Fruit fly (Drosophila melanogaster) whole organism, embryonic: ENCODE data around the gene wb.

Experiments
- Abd-B ChIP-seq: fragments of 200-800 bp; sonication (Bioruptor generic); optimal IDR thresholded peaks from 2 replicates; lab custom pipeline; 2018; ENCODE audit warnings: missing biosample characterization, mild to moderate bottlenecking, missing genetic modification characterization, moderate library complexity
- B-H1 ChIP-seq: fragments of 200-800 bp; sonication (Bioruptor generic); IDR thresholded peaks from 3 replicates; pipeline ENCODE4 v1.3.6; 2022; ENCODE audit warnings: missing biosample characterization, missing genetic modification characterization
- CG10979 ChIP-seq: fragments of 200-800 bp; sonication (Bioruptor generic); optimal IDR thresholded peaks from 2 replicates; lab custom pipeline; 2018; ENCODE audit warnings: missing biosample characterization, mild to moderate bottlenecking, missing genetic modification characterization, moderate library complexity
- CG12659 ChIP-seq: fragments of 200-800 bp; sonication (Bioruptor generic); optimal IDR thresholded peaks from 3 replicates; lab custom pipeline; 2017; ENCODE audit warnings: mild to moderate bottlenecking, missing biosample characterization, missing genetic modification reagents, missing genetic modification characterization
- CG13296 ChIP-seq: fragments of 200-800 bp; sonication (Bioruptor generic); optimal IDR thresholded peaks from 3 replicates; lab custom pipeline; 2018; ENCODE audit warnings: missing biosample characterization, mild to moderate bottlenecking, missing genetic modification characterization
- CG13894 ChIP-seq: fragments of 200-800 bp; sonication (Bioruptor generic); optimal IDR thresholded peaks from 3 replicates; lab custom pipeline; 2018; ENCODE audit warnings: missing biosample characterization, mild to moderate bottlenecking, missing genetic modification characterization, moderate library complexity
- CG15601 ChIP-seq: fragments of 200-800 bp; sonication (Bioruptor generic); optimal IDR thresholded peaks from 3 replicates; lab custom pipeline; 2019; ENCODE audit warnings: missing biosample characterization, mild to moderate bottlenecking, missing genetic modification characterization, moderate library complexity
- CG1647 ChIP-seq: fragments of 200-800 bp; sonication (Bioruptor generic); optimal IDR thresholded peaks from 3 replicates; lab custom pipeline; 2016; ENCODE audit warnings: missing biosample characterization, missing genetic modification characterization
- CG17361 ChIP-seq: fragments of 200-800 bp; sonication (Bioruptor generic); IDR thresholded peaks from 3 replicates; pipeline ENCODE4 v1.3.6; 2022; ENCODE audit warnings: missing biosample characterization, missing genetic modification characterization
- CG18764 ChIP-seq: fragments of 200-800 bp; sonication (Bioruptor generic); optimal IDR thresholded peaks from 3 replicates; lab custom pipeline; 2016; ENCODE audit warnings: missing biosample characterization, missing genetic modification characterization
- CG2712 ChIP-seq: fragments of 200-800 bp; optimal IDR thresholded peaks from 3 replicates; lab custom pipeline; 2019; ENCODE audit warnings: missing biosample characterization, mild to moderate bottlenecking, missing genetic modification characterization, moderate library complexity
- CG2875 ChIP-seq: fragments of 200-800 bp; sonication (Bioruptor generic); optimal IDR thresholded peaks from 2 replicates; lab custom pipeline; 2017; ENCODE audit warnings: missing biosample characterization, mild to moderate bottlenecking, missing genetic modification characterization, missing genetic modification reagents
- CG32772 ChIP-seq: fragments of 200-800 bp; sonication (Bioruptor generic); IDR thresholded peaks from 2 replicates; pipeline ENCODE4 v1.3.6; 2022; ENCODE audit warnings: missing biosample characterization, missing genetic modification characterization
- CG6765 ChIP-seq: fragments of 200-800 bp; sonication (Bioruptor generic); optimal IDR thresholded peaks from 3 replicates; lab custom pipeline; 2017; ENCODE audit warnings: missing biosample characterization, mild to moderate bottlenecking, missing genetic modification characterization
- CG7556 ChIP-seq: fragments of 200-800 bp; sonication (Bioruptor generic); optimal IDR thresholded peaks from 2 replicates; lab custom pipeline; 2017; ENCODE audit warnings: missing biosample characterization, mild to moderate bottlenecking, missing genetic modification characterization
- CG7786 ChIP-seq: fragments of 200-800 bp; sonication (Bioruptor generic); optimal IDR thresholded peaks from 2 replicates; lab custom pipeline; 2016; ENCODE audit warnings: missing biosample characterization, missing genetic modification characterization
- CG7839 ChIP-seq: fragments of 200-800 bp; sonication (Bioruptor generic); optimal IDR thresholded peaks from 3 replicates; lab custom pipeline; 2018; ENCODE audit warnings: missing biosample characterization, mild to moderate bottlenecking, missing genetic modification characterization, moderate library complexity
- CG8359 ChIP-seq: fragments of 200-800 bp; sonication (Bioruptor generic); optimal IDR thresholded peaks from 2 replicates; lab custom pipeline; 2017; ENCODE audit warnings: missing biosample characterization, mild to moderate bottlenecking, missing genetic modification characterization, borderline replicate concordance
- D ChIP-seq, 2 experiments: fragments of 200-800 bp in 1 of 2; fragments of >200 bp in 1 of 2; sonication (Bioruptor generic) in 1 of 2; optimal IDR thresholded peaks; 2 replicates in 1 of 2; 3 replicates in 1 of 2; lab custom pipeline; 2017; ENCODE audit warnings: mild to moderate bottlenecking in 1 of 2, missing biosample characterization in 1 of 2, missing genetic modification characterization in 1 of 2, missing genetic modification reagents in 1 of 2
- D19A ChIP-seq: fragments of 200-800 bp; optimal IDR thresholded peaks from 3 replicates; lab custom pipeline; 2019; ENCODE audit warnings: missing biosample characterization, mild to moderate bottlenecking, missing genetic modification characterization, moderate library complexity
- Dip2 ChIP-seq: fragments of 200-800 bp; sonication (Bioruptor generic); IDR thresholded peaks from 2 replicates; pipeline ENCODE4 v1.3.6; 2022; ENCODE audit warnings: missing biosample characterization, missing genetic modification characterization
- Dll ChIP-seq: fragments of 200-800 bp; sonication (Bioruptor generic); IDR thresholded peaks from 4 replicates; pipeline ENCODE4 v1.3.6; 2022; ENCODE audit warnings: missing biosample characterization, missing genetic modification characterization; ENCODE audit not compliant: partially characterized antibody
- E2f1 ChIP-seq: fragments of 200-800 bp; sonication (Bioruptor generic); IDR thresholded peaks from 2 replicates; pipeline ENCODE4 v1.3.6; 2022; ENCODE audit warnings: missing biosample characterization, missing genetic modification characterization
- Lhr ChIP-seq: fragments of 200-800 bp; sonication (Bioruptor generic); optimal IDR thresholded peaks from 3 replicates; lab custom pipeline; 2017; ENCODE audit warnings: mild to moderate bottlenecking, missing biosample characterization, missing genetic modification reagents, missing genetic modification characterization
- Max ChIP-seq: fragments of 200-800 bp; sonication (Bioruptor generic); optimal IDR thresholded peaks from 2 replicates; lab custom pipeline; 2016; ENCODE audit warnings: missing biosample characterization, mild to moderate bottlenecking, missing genetic modification characterization
- Meics ChIP-seq: fragments of 200-800 bp; sonication (Bioruptor generic); optimal IDR thresholded peaks from 2 replicates; lab custom pipeline; 2017; ENCODE audit warnings: missing biosample characterization, mild to moderate bottlenecking, missing genetic modification characterization
- Mes4 ChIP-seq: fragments of 200-800 bp; sonication (Bioruptor generic); optimal IDR thresholded peaks from 2 replicates; lab custom pipeline; 2016; ENCODE audit warnings: missing biosample characterization, missing genetic modification characterization
- Poxn ChIP-seq: fragments of 200-800 bp; sonication (Bioruptor generic); IDR thresholded peaks from 2 replicates; pipeline ENCODE4 v1.3.6; 2022; ENCODE audit warnings: missing biosample characterization, missing genetic modification characterization
- Spps ChIP-seq: fragments of 200-800 bp; sonication (Bioruptor generic); optimal IDR thresholded peaks from 2 replicates; lab custom pipeline; 2018; ENCODE audit warnings: missing biosample characterization, mild to moderate bottlenecking, missing genetic modification characterization
- Sry-δ ChIP-seq: fragments of 200-800 bp; sonication (Bioruptor generic); optimal IDR thresholded peaks from 2 replicates; lab custom pipeline; 2016; ENCODE audit warnings: missing biosample characterization, missing genetic modification characterization
- Ssrp ChIP-seq: fragments of 200-800 bp; sonication (Bioruptor generic); optimal IDR thresholded peaks from 2 replicates; lab custom pipeline; 2018; ENCODE audit warnings: missing biosample characterization, mild to moderate bottlenecking, missing genetic modification characterization, moderate library complexity
- Trl ChIP-seq, 3 experiments: fragments of >200 bp in 2 of 3; fragments of 200-800 bp in 1 of 3; sonication (Bioruptor generic) in 1 of 3; optimal IDR thresholded peaks; 2 replicates in 1 of 3; 3 replicates in 2 of 3; lab custom pipeline; 2016 to 2017; ENCODE audit warnings: missing biosample characterization in 1 of 3, missing genetic modification characterization in 1 of 3
- aop ChIP-seq: fragments of 200-800 bp; sonication (Bioruptor generic); IDR thresholded peaks from 2 replicates; pipeline ENCODE4 v1.3.6; 2022; ENCODE audit warnings: missing biosample characterization, missing genetic modification characterization
- ase ChIP-seq: fragments of 200-800 bp; sonication (Bioruptor generic); IDR thresholded peaks from 3 replicates; pipeline ENCODE4 v1.3.6; 2022; ENCODE audit warnings: missing biosample characterization, missing genetic modification characterization
- crp ChIP-seq, 2 experiments: fragments of 200-800 bp; sonication (Bioruptor generic); optimal IDR thresholded peaks; 2 replicates in 1 of 2; 3 replicates in 1 of 2; lab custom pipeline; 2017; ENCODE audit warnings: missing biosample characterization in 2 of 2, missing genetic modification characterization in 2 of 2, mild to moderate bottlenecking in 1 of 2, moderate library complexity in 1 of 2
- danr ChIP-seq: fragments of 200-800 bp; sonication (Bioruptor generic); IDR thresholded peaks from 2 replicates; pipeline ENCODE4 v1.3.6; 2022; ENCODE audit warnings: missing biosample characterization, missing genetic modification characterization
- dmrt99B ChIP-seq: fragments of 200-800 bp; sonication (Bioruptor generic); optimal IDR thresholded peaks from 2 replicates; lab custom pipeline; 2018; ENCODE audit warnings: missing biosample characterization, mild to moderate bottlenecking, missing genetic modification characterization, moderate library complexity
- gsb-n ChIP-seq: fragments of 200-800 bp; sonication (Bioruptor generic); optimal IDR thresholded peaks from 3 replicates; lab custom pipeline; 2018; ENCODE audit warnings: missing biosample characterization, mild to moderate bottlenecking, missing genetic modification characterization
- kay ChIP-seq: fragments of 200-800 bp; sonication (Bioruptor generic); optimal IDR thresholded peaks from 2 replicates; lab custom pipeline; 2016; ENCODE audit warnings: missing biosample characterization, missing genetic modification characterization
- org-1 ChIP-seq: fragments of 200-800 bp; sonication (Bioruptor generic); optimal IDR thresholded peaks from 2 replicates; lab custom pipeline; 2017; ENCODE audit warnings: missing biosample characterization, missing genetic modification characterization
- pan ChIP-seq, 4 experiments: fragments of >200 bp in 3 of 4; fragments of 200-800 bp in 1 of 4; sonication (Bioruptor generic) in 1 of 4; optimal IDR thresholded peaks in 3 of 4; IDR thresholded peaks in 1 of 4; 2 replicates each; pipeline versions ENCODE4 v1.3.6 to Lab custom; 2017 to 2022; ENCODE audit warnings: missing biosample characterization in 2 of 4, missing genetic modification characterization in 2 of 4, mixed read lengths in 1 of 4
- pros ChIP-seq: fragments of 200-800 bp; sonication (Bioruptor generic); optimal IDR thresholded peaks from 3 replicates; lab custom pipeline; 2019; ENCODE audit warnings: missing biosample characterization, mild to moderate bottlenecking, missing genetic modification characterization, moderate library complexity
- ro ChIP-seq: fragments of 200-800 bp; sonication (Bioruptor generic); IDR thresholded peaks from 2 replicates; pipeline ENCODE4 v1.3.6; 2022; ENCODE audit warnings: missing biosample characterization, missing genetic modification characterization
- scrt ChIP-seq: fragments of 200-800 bp; sonication (Bioruptor generic); optimal IDR thresholded peaks from 2 replicates; lab custom pipeline; 2018; ENCODE audit warnings: missing biosample characterization, mild to moderate bottlenecking, missing genetic modification characterization, moderate library complexity
- slp2 ChIP-seq: fragments of 200-800 bp; sonication (Bioruptor generic); optimal IDR thresholded peaks from 2 replicates; lab custom pipeline; 2016; ENCODE audit warnings: missing biosample characterization, missing genetic modification characterization
- stc ChIP-seq: fragments of 200-800 bp; sonication (Bioruptor generic); IDR thresholded peaks from 2 replicates; pipeline ENCODE4 v1.3.6; 2022; ENCODE audit warnings: missing biosample characterization, missing genetic modification characterization
- sug ChIP-seq: fragments of 200-800 bp; optimal IDR thresholded peaks from 2 replicates; lab custom pipeline; 2019; ENCODE audit warnings: missing biosample characterization, mild to moderate bottlenecking, missing genetic modification characterization, moderate library complexity
- tgo ChIP-seq: fragments of 200-800 bp; sonication (Bioruptor generic); IDR thresholded peaks from 3 replicates; pipeline ENCODE4 v1.3.6; 2022; ENCODE audit warnings: missing biosample characterization, missing genetic modification characterization
- trh ChIP-seq: fragments of 200-800 bp; sonication (Bioruptor generic); optimal IDR thresholded peaks from 2 replicates; lab custom pipeline; 2016; ENCODE audit warnings: missing biosample characterization, missing genetic modification characterization

The wb gene

DNA sequence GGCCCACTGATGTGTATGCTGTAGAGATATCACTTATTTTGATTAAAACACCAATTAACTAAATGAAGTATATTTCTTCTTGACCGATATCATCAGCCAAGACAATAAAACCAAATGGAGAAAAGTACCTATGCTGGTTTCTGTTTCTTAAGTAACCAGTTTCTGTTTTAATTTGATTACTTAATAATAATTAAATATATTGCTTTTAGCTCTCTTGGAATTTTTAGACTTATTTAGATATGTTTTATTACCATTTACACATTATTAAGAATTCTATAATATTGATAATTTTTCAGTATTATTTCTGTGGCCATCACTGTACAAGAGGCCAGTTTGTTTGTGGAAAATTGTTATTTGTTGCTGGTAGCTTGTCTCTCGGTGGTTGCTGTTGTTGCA is 104.4 kb downstream of the wb start (continued):
- TF ChIP-seq stc (GFP tag; lab: Robert Waterston, UW) (0 out of 2 replicates have a peak, but pooled peaks have one; percentile 24), CG10979 (tag; lab: Kevin White, UChicago) (peak; percentile 75), pan (optimal IDR thresholded peaks at IDR 0.05; lab: Kevin White, UChicago) (no peak), pan (GFP tag; optimal IDR thresholded peaks at IDR 0.05 in 1 of 2, IDR thresholded peaks at IDR 0.05 in 1 of 2) (peak in 1 of 2 experiments; percentile 32), CG6765 (GFP tag; lab: Kevin White, UChicago) (no peak), CG2875 (GFP tag; lab: Kevin White, UChicago) (peak; percentile 17), gsb-n (tag; lab: Kevin White, UChicago) (peak; percentile 48), CG8359 (GFP tag; lab: Kevin White, UChicago) (peak; percentile 2), CG13894 (no peak), kay (GFP tag; lab: Kevin White, UChicago) (no peak), CG13296 (GFP tag; lab: Kevin White, UChicago) (peak; percentile 50), CG18764 (GFP tag; lab: Kevin White, UChicago) (no peak), scrt (GFP tag; lab: Kevin White, UChicago) (peak; percentile 23), Poxn (GFP tag; lab: Robert Waterston, UW) (no peak), Dll (no peak), ro (GFP tag; lab: Robert Waterston, UW) (no peak), tgo (GFP tag; lab: Robert Waterston, UW) (0 out of 3 replicates have a peak, but pooled peaks have one; percentile 23), Max (GFP tag; lab: Kevin White, UChicago) (peak; percentile 31), Sry-δ (GFP tag; lab: Kevin White, UChicago) (no peak), CG7786 (GFP tag; lab: Kevin White, UChicago) (no peak), CG32772 (GFP tag; lab: Robert Waterston, UW) (no peak), E2f1 (GFP tag; lab: Robert Waterston, UW) (0 out of 2 replicates have a peak, but pooled peaks have one; percentile 36), ase (GFP tag; lab: Robert Waterston, UW) (no peak), crp (GFP tag; optimal IDR thresholded peaks at IDR 0.05; lab: Kevin White, UChicago) (no peak), B-H1 (GFP tag; lab: Robert Waterston, UW) (no peak), Spps (tag; lab: Kevin White, UChicago) (peak; percentile 4), Lhr (GFP tag; lab: Kevin White, UChicago) (no peak), Ssrp (tag; lab: Kevin White, UChicago) (peak; percentile 29), D (optimal IDR thresholded peaks at IDR 0.05; lab: Kevin White, UChicago) (no peak), D (GFP tag; optimal IDR thresholded peaks at IDR 0.05; lab: Kevin White, UChicago) (peak; percentile 67), CG17361 (GFP tag; lab: Robert Waterston, UW) (peak; percentile 88), CG15601 (tag; lab: Kevin White, UChicago) (peak; percentile 63), Abd-B (peak; percentile 24), trh (GFP tag; lab: Kevin White, UChicago) (no peak), org-1 (GFP tag; lab: Kevin White, UChicago) (no peak), Mes4 (no peak), CG2712 (peak; percentile 81), pros (GFP tag; lab: Kevin White, UChicago) (no peak), D19A (tag; lab: Kevin White, UChicago) (peak; percentile 22), CG7839 (peak; percentile 80), CG7556 (peak; percentile 1), aop (GFP tag; lab: Robert Waterston, UW) (no peak), slp2 (GFP tag; lab: Kevin White, UChicago) (no peak), sug (tag; lab: Kevin White, UChicago) (peak; percentile 13), Trl (optimal IDR thresholded peaks at IDR 0.05; lab: Kevin White, UChicago) (no peak), Trl (GFP tag; optimal IDR thresholded peaks at IDR 0.05; lab: Kevin White, UChicago) (no peak), Dip2 (GFP tag; lab: Robert Waterston, UW) (no peak), CG12659 (GFP tag; lab: Kevin White, UChicago) (peak; percentile 13), danr (GFP tag; lab: Robert Waterston, UW) (no peak), dmrt99B (tag; lab: Kevin White, UChicago) (peak; percentile 86), CG1647 (GFP tag; lab: Kevin White, UChicago) (no peak), Meics (GFP tag; lab: Kevin White, UChicago) (peak; percentile 58)
